Fruit fly (Drosophila melanogaster): Measurements from ENCODE around the gene CG42729.

The CG42729 gene

DNA sequence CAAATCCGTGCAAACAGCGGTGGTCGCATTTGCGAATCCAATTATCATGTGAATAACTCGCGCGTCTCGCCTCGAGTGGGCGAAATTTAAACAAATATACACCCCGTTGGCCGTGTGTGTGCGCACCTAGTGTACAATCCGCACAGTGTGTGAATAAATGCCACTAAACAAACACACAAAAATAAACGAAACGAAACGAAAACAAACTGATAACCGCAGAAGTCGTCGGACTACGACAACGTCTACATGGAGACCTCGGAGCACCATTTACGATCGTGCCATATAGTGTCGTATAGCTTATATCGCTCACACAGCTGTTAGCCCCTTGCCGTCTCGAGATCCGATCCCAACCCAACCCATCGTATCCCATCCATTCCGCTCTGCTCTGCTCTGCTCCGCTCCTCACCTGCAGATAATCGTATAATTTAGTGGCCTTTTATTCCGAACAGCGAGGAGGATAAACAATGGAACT is 39.2 kb upstream of the CG42729 start (continued):
- TF ChIP-seq cg (GFP tag; optimal IDR thresholded peaks at IDR 0.05) (peak; percentile 74), p53 (GFP tag; optimal IDR thresholded peaks at IDR 0.05) (peak; percentile 11), CG17328 (GFP tag; IDR thresholded peaks at IDR 0.05) (no peak; the same call in 1 of the 2 replicates), CG12219 (GFP tag; optimal IDR thresholded peaks at IDR 0.05) (peak; percentile 78), Hr39 (optimal IDR thresholded peaks at IDR 0.05) (no peak), zen2 (GFP tag; IDR thresholded peaks at IDR 0.05; ENCODE audit: partially characterized antibody) (no peak), bab2 (GFP tag; optimal IDR thresholded peaks at IDR 0.05) (peak; percentile 74), Gsc (GFP tag; IDR thresholded peaks at IDR 0.05) (no peak), pan (optimal IDR thresholded peaks at IDR 0.05) (no peak), pan (GFP tag; optimal IDR thresholded peaks at IDR 0.05 in 1 of 2, IDR thresholded peaks at IDR 0.05 in 1 of 2) (peak in 1 of 2 experiments; percentile 53), ERR (GFP tag; optimal IDR thresholded peaks at IDR 0.05) (peak; percentile 7), luna (GFP tag; optimal IDR thresholded peaks at IDR 0.05) (no peak), CG12071 (GFP tag; optimal IDR thresholded peaks at IDR 0.05) (peak; percentile 89), Elba2 (GFP tag; optimal IDR thresholded peaks at IDR 0.05) (no peak), NK7.1 (GFP tag; optimal IDR thresholded peaks at IDR 0.05) (peak; percentile 31), B-H2 (GFP tag; optimal IDR thresholded peaks at IDR 0.05) (peak; percentile 75), CG11093 (GFP tag; IDR thresholded peaks at IDR 0.05) (0 out of 3 replicates have a peak, but pooled peaks have one; percentile 25), fru (optimal IDR thresholded peaks at IDR 0.05) (no peak), pzg (GFP tag; optimal IDR thresholded peaks at IDR 0.05) (no peak), CG15073 (GFP tag; optimal IDR thresholded peaks at IDR 0.05) (no peak), Pdp1 (GFP tag; optimal IDR thresholded peaks at IDR 0.05) (peak in 1 of 2 experiments; percentile 8), CG9727 (GFP tag; optimal IDR thresholded peaks at IDR 0.05) (peak; percentile 68), Dll (GFP tag; IDR thresholded peaks at IDR 0.05; ENCODE audit: partially characterized antibody) (no peak), CG9215 (GFP tag; IDR thresholded peaks at IDR 0.05) (no peak), CG34376 (GFP tag; optimal IDR thresholded peaks at IDR 0.05) (peak; percentile 86), sna (GFP tag; IDR thresholded peaks at IDR 0.05; ENCODE audit: partially characterized antibody) (no peak), jigr1 (GFP tag; IDR thresholded peaks at IDR 0.05) (no peak), ftz-f1 (GFP tag; optimal IDR thresholded peaks at IDR 0.05) (peak; percentile 62), HmgD (GFP tag; optimal IDR thresholded peaks at IDR 0.05) (peak; percentile 9), CG10274 (GFP tag; optimal IDR thresholded peaks at IDR 0.05) (peak; percentile 45), CG12391 (tag; optimal IDR thresholded peaks at IDR 0.05) (peak; percentile 14), CG8944 (GFP tag; optimal IDR thresholded peaks at IDR 0.05) (no peak), CG16863 (GFP tag; optimal IDR thresholded peaks at IDR 0.05) (peak; percentile 42), nerfin-2 (GFP tag; IDR thresholded peaks at IDR 0.05; ENCODE audit: partially characterized antibody) (no peak), CG1529 (GFP tag; optimal IDR thresholded peaks at IDR 0.05) (peak; percentile 71), CG2120 (GFP tag; optimal IDR thresholded peaks at IDR 0.05) (peak; percentile 51), Sin3A (optimal IDR thresholded peaks at IDR 0.05) (no peak), her (GFP tag; optimal IDR thresholded peaks at IDR 0.05) (peak; percentile 61), Dip2 (GFP tag; IDR thresholded peaks at IDR 0.05) (no peak), Meics (GFP tag; optimal IDR thresholded peaks at IDR 0.05) (peak; percentile 62), ken (GFP tag; IDR thresholded peaks at IDR 0.05) (no peak), psq (GFP tag; optimal IDR thresholded peaks at IDR 0.05) (peak; percentile 37), az2 (GFP tag; optimal IDR thresholded peaks at IDR 0.05) (no peak), H2.0 (GFP tag; IDR thresholded peaks at IDR 0.05) (no peak), org-1 (GFP tag; optimal IDR thresholded peaks at IDR 0.05) (peak; percentile 84), HLH3B (GFP tag; IDR thresholded peaks at IDR 0.05) (peak; percentile 49; the same call in 1 of the 2 replicates), Xrp1 (GFP tag; IDR thresholded peaks at IDR 0.05) (peak; percentile 70), slp2 (GFP tag; optimal IDR thresholded peaks at IDR 0.05) (peak; percentile 33), HHEX (GFP tag; optimal IDR thresholded peaks at IDR 0.05) (peak; percentile 90), CG4282 (GFP tag; optimal IDR thresholded peaks at IDR 0.05) (no peak), hth (optimal IDR thresholded peaks at IDR 0.05) (no peak), CG13775 (GFP tag; optimal IDR thresholded peaks at IDR 0.05) (peak; percentile 42), insv (GFP tag; optimal IDR thresholded peaks at IDR 0.05) (peak in 1 of 2 experiments; percentile 53)

All from whole organism, embryonic.